Worm (Caenorhabditis elegans) whole organism, L3 larva: ENCODE data around the gene W07G4.5.

Source experiments
- elt-3 ChIP-seq, 3 experiments: fragments of 150-350 bp in 1 of 3; sonication (generic microtip) in 2 of 3; optimal IDR thresholded peaks; 2 replicates in 2 of 3; 4 replicates in 1 of 3; lab custom pipeline; 2014 to 2017; ENCODE audit warnings: missing biosample characterization in 3 of 3, missing genetic modification characterization in 3 of 3
- nhr-237 ChIP-seq: fragments of 150-350 bp; optimal IDR thresholded peaks from 2 replicates; lab custom pipeline; 2014; ENCODE audit warnings: missing biosample characterization, missing genetic modification characterization
- skn-1 ChIP-seq: fragments of 150-350 bp; optimal IDR thresholded peaks from 2 replicates; lab custom pipeline; 2014; ENCODE audit warnings: missing biosample characterization, missing genetic modification characterization
- snpc-4 ChIP-seq: fragments of 150-350 bp; optimal IDR thresholded peaks from 2 replicates; lab custom pipeline; 2014; ENCODE audit warnings: missing biosample characterization, missing genetic modification characterization
- unc-62 ChIP-seq: fragments of 150-350 bp; sonication (generic microtip); optimal IDR thresholded peaks from 4 replicates; lab custom pipeline; 2014; ENCODE audit warnings: missing biosample characterization, missing genetic modification reagents, missing genetic modification characterization

DNA sequence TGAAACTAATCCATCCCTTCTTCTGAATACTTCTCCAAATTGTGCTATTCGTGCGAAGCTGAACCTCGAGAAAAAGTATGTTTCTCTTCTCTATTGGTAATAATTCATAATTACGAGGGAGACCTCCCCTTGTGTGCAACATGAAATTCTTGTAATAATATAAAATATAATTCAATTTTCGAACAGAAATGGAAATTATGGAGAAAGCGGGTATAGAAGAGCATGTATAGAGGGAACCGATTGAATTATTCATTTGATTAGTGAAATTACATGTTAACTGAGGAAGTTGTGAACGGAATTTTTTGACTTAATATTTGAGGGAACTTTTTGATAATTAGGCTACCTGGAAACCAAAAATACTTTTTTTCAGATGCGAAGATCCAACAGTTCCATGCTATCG is 18.9 kb upstream of the W07G4.5 start:
- TF ChIP-seq snpc-4 (no peak), unc-62 (GFP tag; lab: Kevin White, UChicago) (no peak), skn-1 (tag; lab: Kevin White, UChicago) (no peak), elt-3 (tag; optimal IDR thresholded peaks at IDR 0.05; lab: Kevin White, UChicago) (no peak), nhr-237 (no peak)
